Fruit fly (Drosophila melanogaster) whole organism, prepupa: ENCODE measurements around the gene Cpr66D.

Source experiments
- CG10631 ChIP-seq: fragments of 200-800 bp; sonication (Bioruptor generic); optimal IDR thresholded peaks from 2 replicates; lab custom pipeline; 2016; ENCODE audit warnings: missing biosample characterization, missing genetic modification characterization
- CG11762 ChIP-seq: fragments of 200-800 bp; sonication (Bioruptor generic); optimal IDR thresholded peaks from 3 replicates; lab custom pipeline; 2016; ENCODE audit warnings: missing biosample characterization, missing genetic modification characterization; ENCODE audit not compliant: insufficient read depth
- CG15336 ChIP-seq: fragments of 200-800 bp; sonication (Bioruptor generic); IDR thresholded peaks from 2 replicates; pipeline ENCODE4 v1.3.6; 2022; ENCODE audit warnings: missing biosample characterization, missing genetic modification characterization
- CG1621 ChIP-seq: fragments of 200-800 bp; sonication (Bioruptor generic); optimal IDR thresholded peaks from 3 replicates; lab custom pipeline; 2018; ENCODE audit warnings: missing biosample characterization, mild to moderate bottlenecking, missing genetic modification characterization
- CG16779 ChIP-seq: fragments of 200-800 bp; sonication (Bioruptor generic); optimal IDR thresholded peaks from 3 replicates; lab custom pipeline; 2017; ENCODE audit warnings: missing biosample characterization, mild to moderate bottlenecking, missing genetic modification characterization
- CG3032 ChIP-seq: fragments of 200-800 bp; optimal IDR thresholded peaks from 2 replicates; lab custom pipeline; 2019; ENCODE audit warnings: missing biosample characterization, mild to moderate bottlenecking, missing genetic modification characterization, moderate library complexity
- CG31627 ChIP-seq: fragments of 200-800 bp; sonication (Bioruptor generic); optimal IDR thresholded peaks from 3 replicates; lab custom pipeline; 2016; ENCODE audit warnings: missing biosample characterization, missing genetic modification characterization
- CG34406 ChIP-seq: fragments of 200-800 bp; sonication (Bioruptor generic); optimal IDR thresholded peaks from 3 replicates; lab custom pipeline; 2016; ENCODE audit warnings: missing biosample characterization, missing genetic modification characterization
- CG4318 ChIP-seq: fragments of 200-800 bp; sonication (Bioruptor generic); optimal IDR thresholded peaks from 3 replicates; lab custom pipeline; 2017; ENCODE audit warnings: missing biosample characterization, mild to moderate bottlenecking, missing genetic modification characterization
- CG6276 ChIP-seq: fragments of 200-800 bp; sonication (Bioruptor generic); optimal IDR thresholded peaks from 2 replicates; lab custom pipeline; 2017; ENCODE audit warnings: missing biosample characterization, mild to moderate bottlenecking, missing genetic modification characterization
- CG6792 ChIP-seq: fragments of 200-800 bp; sonication (Bioruptor generic); optimal IDR thresholded peaks from 3 replicates; lab custom pipeline; 2016; ENCODE audit warnings: missing biosample characterization, missing genetic modification characterization
- CG6808 ChIP-seq: fragments of 200-800 bp; sonication (Bioruptor generic); optimal IDR thresholded peaks from 3 replicates; lab custom pipeline; 2017; ENCODE audit warnings: missing biosample characterization, missing genetic modification characterization, mild to moderate bottlenecking, moderate library complexity, missing genetic modification reagents
- CG6854 ChIP-seq: fragments of 200-800 bp; sonication (Bioruptor generic); optimal IDR thresholded peaks from 2 replicates; lab custom pipeline; 2017; ENCODE audit warnings: missing biosample characterization, mild to moderate bottlenecking, missing genetic modification characterization
- CG7368 ChIP-seq: fragments of 200-800 bp; sonication (Bioruptor generic); optimal IDR thresholded peaks from 3 replicates; lab custom pipeline; 2016; ENCODE audit warnings: missing biosample characterization, missing genetic modification characterization
- CG8319 ChIP-seq: fragments of 200-800 bp; sonication (Bioruptor generic); optimal IDR thresholded peaks from 3 replicates; lab custom pipeline; 2016; ENCODE audit warnings: missing biosample characterization, missing genetic modification characterization
- CG8632 ChIP-seq: fragments of 200-800 bp; sonication (Bioruptor generic); optimal IDR thresholded peaks from 3 replicates; lab custom pipeline; 2016; ENCODE audit warnings: missing biosample characterization, missing genetic modification characterization
- Eip75B ChIP-seq: fragments of 200-800 bp; sonication (Bioruptor generic); optimal IDR thresholded peaks from 3 replicates; lab custom pipeline; 2016; ENCODE audit warnings: missing biosample characterization, missing genetic modification characterization
- Eip78C ChIP-seq: fragments of 200-800 bp; sonication (Bioruptor generic); peaks from one replicate; lab custom pipeline; 2016; ENCODE audit warnings: missing biosample characterization, missing genetic modification characterization
- Ets21C ChIP-seq: fragments of 200-800 bp; sonication (Bioruptor generic); optimal IDR thresholded peaks from 3 replicates; lab custom pipeline; 2016; ENCODE audit warnings: missing biosample characterization, missing genetic modification characterization
- Ets96B ChIP-seq: fragments of 200-800 bp; optimal IDR thresholded peaks from 2 replicates; lab custom pipeline; 2019; ENCODE audit warnings: missing biosample characterization, mild to moderate bottlenecking, missing genetic modification characterization, moderate library complexity
- Hr38 ChIP-seq: sonication (Bioruptor generic); optimal IDR thresholded peaks from 2 replicates; lab custom pipeline; 2016; ENCODE audit warnings: missing biosample characterization, missing genetic modification characterization
- Lpt ChIP-seq: fragments of 200-800 bp; sonication (Bioruptor generic); optimal IDR thresholded peaks from 3 replicates; lab custom pipeline; 2016; ENCODE audit warnings: missing biosample characterization, missing genetic modification characterization
- Met ChIP-seq: fragments of 200-800 bp; sonication (Bioruptor generic); optimal IDR thresholded peaks from 3 replicates; lab custom pipeline; 2016; ENCODE audit warnings: missing biosample characterization, missing genetic modification characterization
- Smox ChIP-seq: fragments of 200-800 bp; sonication (Bioruptor generic); optimal IDR thresholded peaks from 3 replicates; lab custom pipeline; 2016; ENCODE audit warnings: missing biosample characterization, missing genetic modification characterization
- Sox102F ChIP-seq: fragments of 200-800 bp; sonication (Bioruptor generic); optimal IDR thresholded peaks from 2 replicates; lab custom pipeline; 2016; ENCODE audit warnings: missing biosample characterization, mild to moderate bottlenecking, missing genetic modification characterization
- Sox14 ChIP-seq: fragments of 200-800 bp; sonication (Bioruptor generic); optimal IDR thresholded peaks from 3 replicates; lab custom pipeline; 2016; ENCODE audit warnings: missing biosample characterization, missing genetic modification characterization
- Sox15 ChIP-seq: fragments of 200-800 bp; sonication (Bioruptor generic); optimal IDR thresholded peaks from 3 replicates; lab custom pipeline; 2016; ENCODE audit warnings: missing biosample characterization, missing genetic modification characterization
- achi ChIP-seq: fragments of 200-800 bp; sonication (Bioruptor generic); optimal IDR thresholded peaks from 3 replicates; lab custom pipeline; 2016; ENCODE audit warnings: missing biosample characterization, missing genetic modification characterization
- acj6 ChIP-seq: fragments of 200-800 bp; sonication (Bioruptor generic); optimal IDR thresholded peaks from 3 replicates; lab custom pipeline; 2016; ENCODE audit warnings: missing biosample characterization, missing genetic modification characterization
- cyc ChIP-seq: fragments of 200-800 bp; sonication (Bioruptor generic); optimal IDR thresholded peaks from 3 replicates; lab custom pipeline; 2016; ENCODE audit warnings: missing biosample characterization, missing genetic modification characterization
- dac ChIP-seq: fragments of 200-800 bp; sonication (Bioruptor generic); optimal IDR thresholded peaks from 2 replicates; lab custom pipeline; 2017; ENCODE audit warnings: missing biosample characterization, mild to moderate bottlenecking, missing genetic modification characterization
- dsx ChIP-seq: fragments of 200-800 bp; optimal IDR thresholded peaks from 3 replicates; lab custom pipeline; 2019; ENCODE audit warnings: missing biosample characterization, mild to moderate bottlenecking, missing genetic modification characterization, moderate library complexity; ENCODE audit not compliant: poor library complexity, severe bottlenecking
- eg ChIP-seq: fragments of 200-800 bp; sonication (Bioruptor generic); IDR thresholded peaks from 3 replicates; pipeline ENCODE4 v1.3.6; 2022; ENCODE audit warnings: missing biosample characterization, missing genetic modification characterization
- fd59A ChIP-seq: fragments of 200-800 bp; sonication (Bioruptor generic); optimal IDR thresholded peaks from 2 replicates; lab custom pipeline; 2017; ENCODE audit warnings: missing biosample characterization, mild to moderate bottlenecking, missing genetic modification characterization, missing genetic modification reagents
- fd85E ChIP-seq: fragments of 200-800 bp; sonication (Bioruptor generic); optimal IDR thresholded peaks from 3 replicates; lab custom pipeline; 2016; ENCODE audit warnings: missing biosample characterization, missing genetic modification characterization
- fkh ChIP-seq: fragments of 200-800 bp; sonication (Bioruptor generic); optimal IDR thresholded peaks from 3 replicates; lab custom pipeline; 2017; ENCODE audit warnings: missing biosample characterization, mild to moderate bottlenecking, missing genetic modification characterization, moderate library complexity
- lz ChIP-seq: fragments of 200-800 bp; sonication (Bioruptor generic); optimal IDR thresholded peaks from 3 replicates; lab custom pipeline; 2016; ENCODE audit warnings: missing biosample characterization, missing genetic modification characterization
- net ChIP-seq: fragments of 200-800 bp; sonication (Bioruptor generic); optimal IDR thresholded peaks from 3 replicates; lab custom pipeline; 2016; ENCODE audit warnings: missing biosample characterization, missing genetic modification characterization
- salr ChIP-seq, 2 experiments: fragments of 200-800 bp; sonication (Bioruptor generic); optimal IDR thresholded peaks; 3 replicates each; lab custom pipeline; 2016 to 2018; ENCODE audit warnings: missing biosample characterization in 2 of 2, missing genetic modification characterization in 2 of 2, mild to moderate bottlenecking in 1 of 2
- spab ChIP-seq: fragments of 200-800 bp; sonication (Bioruptor generic); optimal IDR thresholded peaks from 2 replicates; lab custom pipeline; 2017; ENCODE audit warnings: missing biosample characterization, mild to moderate bottlenecking, missing genetic modification characterization, missing genetic modification reagents
- ss ChIP-seq, 2 experiments: fragments of 200-800 bp; sonication (Bioruptor generic); optimal IDR thresholded peaks; 2 replicates in 1 of 2; 3 replicates in 1 of 2; lab custom pipeline; 2017 to 2018; ENCODE audit warnings: mild to moderate bottlenecking in 2 of 2, missing biosample characterization in 2 of 2, missing genetic modification characterization in 2 of 2, moderate library complexity in 1 of 2
- svp ChIP-seq: fragments of 200-800 bp; sonication (Bioruptor generic); peaks from one replicate; lab custom pipeline; 2016; ENCODE audit warnings: missing biosample characterization, missing genetic modification characterization
- vri ChIP-seq: fragments of 200-800 bp; sonication (Bioruptor generic); optimal IDR thresholded peaks from 3 replicates; lab custom pipeline; 2016; ENCODE audit warnings: missing biosample characterization, mild to moderate bottlenecking, missing genetic modification characterization

Gene Cpr66D

DNA sequence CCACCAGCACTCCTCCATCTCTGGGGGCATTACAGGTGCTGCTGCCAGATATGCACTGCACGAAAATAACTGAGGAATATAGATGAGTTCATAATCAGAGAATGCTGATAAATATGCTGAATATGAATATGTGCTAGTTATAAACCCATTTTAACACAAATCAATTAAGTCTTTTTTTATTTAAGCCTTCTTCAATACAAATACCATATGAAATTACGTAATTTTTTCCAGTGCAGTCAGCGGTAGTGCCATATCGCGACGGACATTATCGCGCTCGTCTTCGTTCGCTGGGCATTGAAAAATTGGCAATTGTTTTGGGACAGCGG is 17.2 kb downstream of the Cpr66D start (continued):
- TF ChIP-seq eg (GFP tag; lab: Robert Waterston, UW) = peak; percentile 71
- no peak for TF ChIP-seq Lpt (GFP tag; lab: Kevin White, UChicago)
- TF ChIP-seq CG4318 (GFP tag; lab: Kevin White, UChicago) = no peak
- TF ChIP-seq fd59A (GFP tag; lab: Kevin White, UChicago) = peak; percentile 84
- peak; percentile 73 for TF ChIP-seq CG15336 (GFP tag; lab: Robert Waterston, UW)
- peak; percentile 81 for TF ChIP-seq Sox102F
- TF ChIP-seq achi = peak; percentile 79
- peak; percentile 89 for TF ChIP-seq CG10631
- peak; percentile 81 for TF ChIP-seq Sox15 (GFP tag; lab: Kevin White, UChicago)
- no peak for TF ChIP-seq fkh (GFP tag; lab: Kevin White, UChicago)
- peak; percentile 81 for TF ChIP-seq acj6
- no peak for TF ChIP-seq Hr38 (GFP tag; lab: Kevin White, UChicago)
- TF ChIP-seq dsx (GFP tag; lab: Kevin White, UChicago) = peak; percentile 91
- TF ChIP-seq CG16779 (tag; lab: Kevin White, UChicago) = peak; percentile 78
- peak; percentile 89 for TF ChIP-seq CG7368 (GFP tag; lab: Kevin White, UChicago)
- peak; percentile 77 for TF ChIP-seq CG8319
- TF ChIP-seq CG31627 (GFP tag; lab: Kevin White, UChicago) = peak; percentile 79
- TF ChIP-seq CG6854 (GFP tag; lab: Kevin White, UChicago) = peak; percentile 60
- peak; percentile 86 for TF ChIP-seq spab (GFP tag; lab: Kevin White, UChicago)

DNA sequence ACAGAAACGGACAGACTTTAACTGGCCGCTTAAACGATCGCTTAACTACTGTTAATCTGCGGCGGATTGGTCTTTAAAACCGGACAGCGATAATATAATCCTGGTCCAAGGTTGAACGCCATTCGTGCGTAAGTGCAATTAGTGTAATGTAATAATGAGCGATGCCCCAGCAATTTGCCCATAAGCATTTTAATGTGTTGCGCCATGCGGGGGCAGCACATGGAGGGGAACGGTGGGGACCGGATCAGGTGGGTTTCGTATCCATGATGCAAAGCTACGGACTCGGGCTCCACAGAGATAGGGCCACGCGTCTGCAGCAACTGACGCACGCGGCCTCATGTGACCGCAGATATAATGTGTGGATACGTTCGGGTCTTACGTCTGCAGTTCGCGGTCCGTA is 17.5 kb downstream of the Cpr66D start:
- TF ChIP-seq net (no peak), ss (GFP tag; optimal IDR thresholded peaks at IDR 0.05; lab: Kevin White, UChicago) (peak in 1 of 2 experiments; percentile 79)

DNA sequence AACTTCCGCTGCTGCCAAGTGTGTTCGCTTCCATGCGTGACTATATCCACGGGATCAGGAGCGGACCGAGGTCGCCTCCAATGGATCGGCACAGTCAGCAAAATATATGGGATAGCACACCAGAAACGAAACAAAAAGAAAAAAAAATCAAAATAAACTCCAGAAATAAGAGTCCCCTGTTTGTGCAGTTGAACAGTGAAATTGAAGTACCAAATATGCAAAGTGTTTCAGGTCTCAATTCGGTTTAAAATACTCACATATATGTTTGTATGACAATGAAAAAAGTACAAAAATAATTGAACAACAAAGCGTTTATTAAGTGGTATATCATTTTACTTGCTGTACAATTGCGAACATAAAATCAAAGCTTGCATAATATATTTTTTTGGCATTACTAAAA is 19.4 kb downstream of the Cpr66D start:
- TF ChIP-seq vri (GFP tag; lab: Kevin White, UChicago) (no peak), Eip78C (GFP tag; lab: Kevin White, UChicago) (peak; percentile 42), svp (peak; percentile 49)

DNA sequence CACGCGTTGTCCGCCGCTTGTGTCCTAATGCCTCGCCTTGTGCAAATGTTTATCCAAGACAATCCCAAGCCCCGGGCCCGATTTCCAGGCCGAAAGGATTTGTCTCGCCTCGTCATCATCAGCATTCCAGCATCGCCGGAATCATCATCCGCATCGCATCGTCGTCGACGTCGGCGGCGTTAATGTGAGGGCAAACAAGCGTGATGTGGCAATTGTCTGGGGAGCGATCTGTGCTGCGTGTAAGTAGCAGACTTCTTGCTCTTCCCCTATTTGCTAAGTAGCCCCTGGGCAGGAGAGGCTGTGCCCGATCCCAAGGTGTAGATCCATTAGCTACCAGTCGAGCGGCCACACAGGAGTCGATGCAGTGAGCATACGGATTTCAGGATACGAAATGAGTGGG is 20.6 kb downstream of the Cpr66D start:
- no peak for TF ChIP-seq Sox14
- peak; percentile 6 for TF ChIP-seq CG1621 (tag; lab: Kevin White, UChicago)

DNA sequence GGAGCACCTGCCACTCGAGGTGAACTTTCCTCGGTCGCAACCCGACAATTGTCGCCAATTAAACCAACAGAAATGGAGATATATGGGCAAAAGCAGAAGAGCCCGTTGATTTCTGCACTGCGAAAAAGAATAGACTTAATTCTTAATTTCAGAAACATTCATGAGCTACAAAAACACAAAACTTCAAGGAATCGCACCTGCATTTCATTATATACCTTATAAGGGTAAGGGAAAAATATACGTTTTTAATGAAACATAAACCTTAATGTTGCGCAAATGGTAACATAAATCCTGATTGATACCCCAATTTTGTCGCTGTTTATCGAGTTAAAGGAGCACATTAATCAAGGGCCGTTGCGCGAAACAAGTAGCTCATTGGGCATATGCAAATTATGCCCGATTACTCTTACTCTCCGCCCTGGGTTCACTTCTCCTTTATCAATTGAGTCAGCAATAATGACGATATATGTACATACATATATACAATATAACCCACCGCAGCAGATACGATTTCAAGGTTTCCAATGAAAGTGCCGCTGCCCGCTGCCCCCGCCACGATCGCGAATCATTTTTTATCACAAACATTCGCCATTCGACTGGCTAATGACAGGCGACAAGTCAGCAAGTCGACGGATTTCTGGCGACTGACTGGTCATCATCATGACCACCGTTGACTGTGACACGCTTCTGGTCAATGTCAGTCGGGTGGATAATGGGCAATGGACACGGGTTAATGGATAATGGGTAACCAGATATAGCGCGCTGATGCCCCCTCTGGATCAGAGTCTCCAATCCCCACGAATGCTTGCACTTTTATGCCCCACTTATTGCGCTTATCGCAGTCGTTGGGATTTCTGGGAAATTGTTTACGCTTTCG is 21.8 kb downstream of the Cpr66D start:
- TF ChIP-seq CG3032 (tag; lab: Kevin White, UChicago) (peak; percentile 45), Sox15 (GFP tag; lab: Kevin White, UChicago) (peak; percentile 9), CG34406 (GFP tag; lab: Kevin White, UChicago) (peak; percentile 39), dac (GFP tag; lab: Kevin White, UChicago) (no peak), CG8632 (peak; percentile 42), fd85E (GFP tag; lab: Kevin White, UChicago) (no peak), acj6 (peak; percentile 19), CG8319 (no peak), CG6808 (GFP tag; lab: Kevin White, UChicago) (peak; percentile 33), Ets21C (GFP tag; lab: Kevin White, UChicago) (no peak), lz (GFP tag; lab: Kevin White, UChicago) (no peak), CG1621 (tag; lab: Kevin White, UChicago) (peak; percentile 21), Smox (GFP tag; lab: Kevin White, UChicago) (no peak), CG11762 (peak; percentile 1), cyc (GFP tag; lab: Kevin White, UChicago) (no peak), Ets96B (tag; lab: Kevin White, UChicago) (peak; percentile 48), Met (peak; percentile 32), CG6276 (GFP tag; lab: Kevin White, UChicago) (no peak), salr (GFP tag; optimal IDR thresholded peaks at IDR 0.05; lab: Kevin White, UChicago) (no peak), Lpt (GFP tag; lab: Kevin White, UChicago) (no peak), fd59A (GFP tag; lab: Kevin White, UChicago) (no peak), Eip75B (GFP tag; lab: Kevin White, UChicago) (peak; percentile 11), CG10631 (peak; percentile 32), Sox102F (peak; percentile 19), CG6792 (GFP tag; lab: Kevin White, UChicago) (peak; percentile 38)
